Worm (Caenorhabditis elegans) whole organism, L4/young adult: ENCODE data around the gene T23B5.4.
"Not testable (repeated sequence)": the region's sequence is repeated elsewhere in the genome, so short reads cannot be mapped to it uniquely, and the experiment has no call there.

Experiments
- W03F9.2 ChIP-seq: fragments of 150-350 bp; optimal IDR thresholded peaks from 2 replicates; lab custom pipeline; 2014; ENCODE audit warnings: missing biosample characterization, missing genetic modification characterization
- dao-5 ChIP-seq: sonication (generic microtip); optimal IDR thresholded peaks from 2 replicates; lab custom pipeline; 2016; ENCODE audit warnings: missing genotype, missing genetic modification characterization, moderate library complexity, missing compliant biosample characterization
- him-1 ChIP-seq: sonication (generic microtip); optimal IDR thresholded peaks from 2 replicates; lab custom pipeline; 2016; ENCODE audit warnings: missing genotype, missing genetic modification reagents, missing genetic modification characterization, missing compliant biosample characterization

DNA sequence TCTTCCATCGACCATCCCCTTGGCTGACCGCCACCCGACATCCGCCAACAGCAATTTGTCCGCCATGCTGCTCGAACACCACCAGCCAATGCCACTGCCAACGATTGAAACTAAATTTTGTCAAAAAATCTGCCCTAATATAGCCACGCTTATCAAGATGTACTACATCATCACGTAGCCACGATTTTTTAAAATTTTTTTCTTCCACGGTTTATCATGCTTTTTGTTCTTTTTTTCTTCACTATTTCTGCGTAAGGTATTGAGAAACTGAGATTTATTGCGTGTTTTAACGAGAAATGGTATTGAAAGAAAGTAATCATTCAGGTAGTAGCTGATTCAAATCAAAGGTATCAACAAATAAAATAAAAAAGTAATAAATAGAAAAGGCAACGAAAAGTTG is 2.3 kb downstream of the T23B5.4 start, which contains the start of gene T23B5.6:
- TF ChIP-seq dao-5; W03F9.2 (tag; lab: Kevin White, UChicago); him-1 (tag; lab: Kevin White, UChicago): not testable (repeated sequence)
